Worm (Caenorhabditis elegans): ENCODE measurements around the gene snx-13.

- no peak for TF ChIP-seq sptf-1 (tag; optimal IDR thresholded peaks at IDR 0.05)
- no peak for TF ChIP-seq nhr-76 (tag; optimal IDR thresholded peaks at IDR 0.05)
- no peak for TF ChIP-seq pha-4 (tag; optimal IDR thresholded peaks at IDR 0.05)
Measured at ce11 chrIV:17110882-17111281, 23.6 kb upstream of the snx-13 start, which contains the start of gene sfa-1.

Data from whole organism, mixed stage, embryonic.